Fruit fly (Drosophila melanogaster) whole organism, embryonic: ENCODE results near the gene CG32447.

ENCODE experiments used
- B-H2 ChIP-seq: fragments of 200-800 bp; sonication (Bioruptor generic); optimal IDR thresholded peaks from 2 replicates; lab custom pipeline; 2018; ENCODE audit warnings: missing biosample characterization, mild to moderate bottlenecking, missing genetic modification characterization
- CG1024 ChIP-seq: fragments of 200-800 bp; sonication (Bioruptor generic); IDR thresholded peaks from 2 replicates; pipeline ENCODE4 v1.3.6; 2022; ENCODE audit warnings: missing biosample characterization, missing genetic modification characterization
- CG10654 ChIP-seq: fragments of 200-800 bp; sonication (Bioruptor generic); optimal IDR thresholded peaks from 2 replicates; lab custom pipeline; 2016; ENCODE audit warnings: missing biosample characterization, missing genetic modification characterization
- CG11696 ChIP-seq: fragments of 200-800 bp; sonication (Bioruptor generic); IDR thresholded peaks from 2 replicates; pipeline ENCODE4 v1.3.6; 2022; ENCODE audit warnings: missing biosample characterization, missing genetic modification characterization
- CG13296 ChIP-seq: fragments of 200-800 bp; sonication (Bioruptor generic); optimal IDR thresholded peaks from 3 replicates; lab custom pipeline; 2018; ENCODE audit warnings: missing biosample characterization, mild to moderate bottlenecking, missing genetic modification characterization
- CG14860 ChIP-seq: fragments of 200-800 bp; sonication (Bioruptor generic); IDR thresholded peaks from 3 replicates; pipeline ENCODE4 v1.3.6; 2022; ENCODE audit warnings: missing biosample characterization, missing genetic modification characterization; ENCODE audit not compliant: partially characterized antibody
- CG15011 ChIP-seq: fragments of 200-800 bp; sonication (Bioruptor generic); optimal IDR thresholded peaks from 3 replicates; lab custom pipeline; 2018; ENCODE audit warnings: missing biosample characterization, mild to moderate bottlenecking, missing genetic modification characterization
- CG17361 ChIP-seq: fragments of 200-800 bp; sonication (Bioruptor generic); IDR thresholded peaks from 3 replicates; pipeline ENCODE4 v1.3.6; 2022; ENCODE audit warnings: missing biosample characterization, missing genetic modification characterization
- CG2202 ChIP-seq: fragments of 200-800 bp; sonication (Bioruptor generic); optimal IDR thresholded peaks from 2 replicates; lab custom pipeline; 2018; ENCODE audit warnings: missing biosample characterization, mild to moderate bottlenecking, missing genetic modification characterization
- CG30403 ChIP-seq: fragments of 200-800 bp; sonication (Bioruptor generic); optimal IDR thresholded peaks from 3 replicates; lab custom pipeline; 2016; ENCODE audit warnings: missing biosample characterization, missing genetic modification characterization
- CG30431 ChIP-seq: fragments of 200-800 bp; sonication (Bioruptor generic); optimal IDR thresholded peaks from 2 replicates; lab custom pipeline; 2017; ENCODE audit warnings: missing biosample characterization, missing genetic modification characterization
- CG32772 ChIP-seq: fragments of 200-800 bp; sonication (Bioruptor generic); IDR thresholded peaks from 2 replicates; pipeline ENCODE4 v1.3.6; 2022; ENCODE audit warnings: missing biosample characterization, missing genetic modification characterization
- CG3726 ChIP-seq: fragments of 200-800 bp; sonication (Bioruptor generic); IDR thresholded peaks from 3 replicates; pipeline ENCODE4, ENCODE4 v1.3.6; 2022; ENCODE audit warnings: missing biosample characterization, missing genetic modification characterization
- CG3838 ChIP-seq: fragments of 200-800 bp; sonication (Bioruptor generic); optimal IDR thresholded peaks from 3 replicates; lab custom pipeline; 2016; ENCODE audit warnings: missing biosample characterization, missing genetic modification characterization
- CG43689 ChIP-seq: fragments of 200-800 bp; sonication (Bioruptor generic); IDR thresholded peaks from 2 replicates; pipeline ENCODE4 v1.3.6; 2022; ENCODE audit warnings: missing biosample characterization, missing genetic modification characterization
- CG5953 ChIP-seq: fragments of 200-800 bp; sonication (Bioruptor generic); IDR thresholded peaks from 2 replicates; pipeline ENCODE4 v1.3.6; 2022; ENCODE audit warnings: missing biosample characterization, missing genetic modification characterization
- CG7556 ChIP-seq: fragments of 200-800 bp; sonication (Bioruptor generic); optimal IDR thresholded peaks from 2 replicates; lab custom pipeline; 2017; ENCODE audit warnings: missing biosample characterization, mild to moderate bottlenecking, missing genetic modification characterization
- CG9215 ChIP-seq: fragments of 200-800 bp; sonication (Bioruptor generic); IDR thresholded peaks from 2 replicates; pipeline ENCODE4 v1.3.6; 2022; ENCODE audit warnings: missing biosample characterization, missing genetic modification characterization
- CG9817 ChIP-seq: fragments of 200-800 bp; sonication (Bioruptor generic); optimal IDR thresholded peaks from 2 replicates; lab custom pipeline; 2018; ENCODE audit warnings: missing biosample characterization, mild to moderate bottlenecking, missing genetic modification characterization, moderate library complexity
- Camta ChIP-seq: fragments of 200-800 bp; sonication (Bioruptor generic); optimal IDR thresholded peaks from 2 replicates; lab custom pipeline; 2016; ENCODE audit warnings: missing biosample characterization, missing genetic modification characterization
- D ChIP-seq, 2 experiments: fragments of 200-800 bp in 1 of 2; fragments of >200 bp in 1 of 2; sonication (Bioruptor generic) in 1 of 2; optimal IDR thresholded peaks; 2 replicates in 1 of 2; 3 replicates in 1 of 2; lab custom pipeline; 2017; ENCODE audit warnings: mild to moderate bottlenecking in 1 of 2, missing biosample characterization in 1 of 2, missing genetic modification characterization in 1 of 2, missing genetic modification reagents in 1 of 2
- Dip2 ChIP-seq: fragments of 200-800 bp; sonication (Bioruptor generic); IDR thresholded peaks from 2 replicates; pipeline ENCODE4 v1.3.6; 2022; ENCODE audit warnings: missing biosample characterization, missing genetic modification characterization
- Dip3 ChIP-seq: fragments of 200-800 bp; sonication (Bioruptor generic); optimal IDR thresholded peaks from 3 replicates; lab custom pipeline; 2016; ENCODE audit warnings: missing biosample characterization, missing genetic modification characterization
- Doc3 ChIP-seq: fragments of 200-800 bp; sonication (Bioruptor generic); IDR thresholded peaks from 3 replicates; pipeline ENCODE4 v1.3.6; 2022; ENCODE audit warnings: missing biosample characterization, missing genetic modification characterization; ENCODE audit not compliant: partially characterized antibody
- Eip74EF ChIP-seq, 2 experiments: fragments of 200-800 bp in 1 of 2; fragments of >200 bp in 1 of 2; sonication (Bioruptor generic) in 1 of 2; optimal IDR thresholded peaks; 2 replicates each; lab custom pipeline; 2017 to 2019; ENCODE audit warnings: missing biosample characterization in 2 of 2, missing genetic modification characterization in 2 of 2, mild to moderate bottlenecking in 1 of 2, moderate library complexity in 1 of 2
- Hr3 ChIP-seq: fragments of 200-800 bp; sonication (Bioruptor generic); optimal IDR thresholded peaks from 3 replicates; lab custom pipeline; 2016; ENCODE audit warnings: missing biosample characterization, missing genetic modification characterization
- Lpt ChIP-seq: fragments of >200 bp; optimal IDR thresholded peaks from 2 replicates; lab custom pipeline; 2018; ENCODE audit warnings: missing biosample characterization, missing genetic modification characterization
- Max ChIP-seq: fragments of 200-800 bp; sonication (Bioruptor generic); optimal IDR thresholded peaks from 2 replicates; lab custom pipeline; 2016; ENCODE audit warnings: missing biosample characterization, mild to moderate bottlenecking, missing genetic modification characterization
- Ptx1 ChIP-seq: fragments of 200-800 bp; sonication (Bioruptor generic); IDR thresholded peaks from 2 replicates; pipeline ENCODE4 v1.3.6; 2022; ENCODE audit warnings: missing biosample characterization, missing genetic modification characterization
- Six4 ChIP-seq: fragments of 200-800 bp; sonication (Bioruptor generic); optimal IDR thresholded peaks from 2 replicates; lab custom pipeline; 2016; ENCODE audit warnings: missing biosample characterization, missing genetic modification characterization
- Vsx1 ChIP-seq: fragments of 200-800 bp; sonication (Bioruptor generic); optimal IDR thresholded peaks from 2 replicates; lab custom pipeline; 2017; ENCODE audit warnings: missing biosample characterization, mild to moderate bottlenecking, missing genetic modification characterization, missing genetic modification reagents
- bcd ChIP-seq: fragments of 200-800 bp; sonication (Bioruptor generic); optimal IDR thresholded peaks from 2 replicates; lab custom pipeline; 2017; ENCODE audit warnings: missing biosample characterization, mild to moderate bottlenecking, missing genetic modification characterization
- bigmax ChIP-seq: fragments of 200-800 bp; sonication (Bioruptor generic); optimal IDR thresholded peaks from 2 replicates; lab custom pipeline; 2018; ENCODE audit warnings: missing biosample characterization, mild to moderate bottlenecking, missing genetic modification characterization
- cas ChIP-seq: fragments of 200-800 bp; sonication (Bioruptor generic); IDR thresholded peaks from 2 replicates; pipeline ENCODE4 v1.3.6; 2022; ENCODE audit warnings: missing biosample characterization, missing genetic modification characterization
- chif ChIP-seq, 2 experiments: fragments of 200-800 bp; sonication (Bioruptor generic); optimal IDR thresholded peaks; 3 replicates each; lab custom pipeline; 2016; ENCODE audit warnings: missing biosample characterization in 2 of 2, missing genetic modification characterization in 2 of 2
- crol ChIP-seq: fragments of 200-800 bp; sonication (Bioruptor generic); IDR thresholded peaks from 2 replicates; pipeline ENCODE4 v1.3.6; 2022; ENCODE audit warnings: missing biosample characterization, missing genetic modification characterization
- esg ChIP-seq: fragments of 200-800 bp; sonication (Bioruptor generic); conservative IDR thresholded peaks from 2 replicates; pipeline ENCODE4 v1.3.6; 2022; ENCODE audit warnings: missing biosample characterization, missing genetic modification characterization
- exex ChIP-seq: fragments of 200-800 bp; sonication (Bioruptor generic); optimal IDR thresholded peaks from 4 replicates; lab custom pipeline; 2018; ENCODE audit warnings: missing biosample characterization, mild to moderate bottlenecking, missing genetic modification characterization, moderate library complexity
- fd3F ChIP-seq: fragments of 200-800 bp; sonication (Bioruptor generic); optimal IDR thresholded peaks from 2 replicates; lab custom pipeline; 2018; ENCODE audit warnings: missing biosample characterization, mild to moderate bottlenecking, missing genetic modification characterization, moderate library complexity
- fu2 ChIP-seq: fragments of 200-800 bp; sonication (Bioruptor generic); optimal IDR thresholded peaks from 2 replicates; lab custom pipeline; 2016; ENCODE audit warnings: missing biosample characterization, missing genetic modification characterization
- gem ChIP-seq: fragments of 200-800 bp; sonication (Bioruptor generic); optimal IDR thresholded peaks from 2 replicates; lab custom pipeline; 2019; ENCODE audit warnings: missing biosample characterization, mild to moderate bottlenecking, missing genetic modification characterization, moderate library complexity
- lola ChIP-seq, 3 experiments: fragments of >200 bp in 2 of 3; fragments of 200-800 bp in 1 of 3; sonication (Bioruptor generic) in 1 of 3; optimal IDR thresholded peaks; 2 replicates each; lab custom pipeline; 2017 to 2019; ENCODE audit warnings: missing biosample characterization in 3 of 3, missing genetic modification characterization in 3 of 3, mild to moderate bottlenecking in 1 of 3, moderate library complexity in 1 of 3
- mam ChIP-seq: fragments of 200-800 bp; sonication (Bioruptor generic); optimal IDR thresholded peaks from 3 replicates; lab custom pipeline; 2016; ENCODE audit warnings: missing biosample characterization, missing genetic modification characterization
- nerfin-2 ChIP-seq: fragments of 200-800 bp; sonication (Bioruptor generic); IDR thresholded peaks from 2 replicates; pipeline ENCODE4 v1.3.6; 2022; ENCODE audit warnings: missing biosample characterization, missing genetic modification characterization; ENCODE audit not compliant: partially characterized antibody
- phol ChIP-seq: fragments of 200-800 bp; sonication (Bioruptor generic); optimal IDR thresholded peaks from 3 replicates; lab custom pipeline; 2018; ENCODE audit warnings: missing biosample characterization, mild to moderate bottlenecking, missing genetic modification characterization, moderate library complexity
- tgo ChIP-seq: fragments of 200-800 bp; sonication (Bioruptor generic); IDR thresholded peaks from 3 replicates; pipeline ENCODE4 v1.3.6; 2022; ENCODE audit warnings: missing biosample characterization, missing genetic modification characterization
- tna ChIP-seq: fragments of 200-800 bp; sonication (Bioruptor generic); IDR thresholded peaks from 2 replicates; pipeline ENCODE4 v1.3.6; 2022; ENCODE audit warnings: missing biosample characterization, missing genetic modification characterization; ENCODE audit not compliant: partially characterized antibody
- toy ChIP-seq: fragments of 200-800 bp; sonication (Bioruptor generic); IDR thresholded peaks from 2 replicates; pipeline ENCODE4 v1.3.6; 2022; ENCODE audit warnings: missing biosample characterization, missing genetic modification characterization
- usp ChIP-seq: fragments of >200 bp; optimal IDR thresholded peaks from 2 replicates; lab custom pipeline; 2017; ENCODE audit warnings: missing biosample characterization, missing genetic modification characterization
- wek ChIP-seq: fragments of 200-800 bp; sonication (Bioruptor generic); optimal IDR thresholded peaks from 3 replicates; lab custom pipeline; 2018; ENCODE audit warnings: missing biosample characterization, mild to moderate bottlenecking, missing genetic modification characterization, moderate library complexity

Gene CG32447

dm6 chr3L:21652768-21653167 is 53.4 kb downstream of the CG32447 start (continued):
- TF ChIP-seq CG13296 (GFP tag; lab: Kevin White, UChicago) (no peak), exex (tag; lab: Kevin White, UChicago) (no peak), fu2 (GFP tag; lab: Kevin White, UChicago) (peak; percentile 34), bcd (GFP tag; lab: Kevin White, UChicago) (peak; percentile 68), CG30403 (GFP tag; lab: Kevin White, UChicago) (peak; percentile 80), nerfin-2 (GFP tag; lab: Robert Waterston, UW) (no peak), tna (GFP tag; lab: Robert Waterston, UW) (no peak), CG3838 (GFP tag; lab: Kevin White, UChicago) (peak; percentile 23), usp (GFP tag; lab: Kevin White, UChicago) (no peak), CG15011 (GFP tag; lab: Kevin White, UChicago) (no peak), toy (GFP tag; lab: Robert Waterston, UW) (no peak), D (optimal IDR thresholded peaks at IDR 0.05; lab: Kevin White, UChicago) (no peak), D (GFP tag; optimal IDR thresholded peaks at IDR 0.05; lab: Kevin White, UChicago) (peak; percentile 4), CG7556 (GFP tag; lab: Kevin White, UChicago) (peak; percentile 19), CG3726 (GFP tag; lab: Robert Waterston, UW) (no peak), wek (GFP tag; lab: Kevin White, UChicago) (no peak), mam (GFP tag; lab: Kevin White, UChicago) (peak; percentile 66), CG1024 (GFP tag; lab: Robert Waterston, UW) (0 out of 2 replicates have a peak, but pooled peaks have one; percentile 24), Hr3 (GFP tag; lab: Kevin White, UChicago) (peak; percentile 81), Lpt (GFP tag; lab: Kevin White, UChicago) (no peak), cas (no peak), Dip3 (GFP tag; lab: Kevin White, UChicago) (no peak), CG9215 (no peak; the same call in 1 of the 2 replicates), CG30431 (GFP tag; lab: Kevin White, UChicago) (peak; percentile 53), CG10654 (GFP tag; lab: Kevin White, UChicago) (peak; percentile 72), esg (GFP tag; lab: Robert Waterston, UW) (no peak), chif (GFP tag; optimal IDR thresholded peaks at IDR 0.05; lab: Kevin White, UChicago) (peak; percentile 54 to 91), tgo (GFP tag; lab: Robert Waterston, UW) (peak; percentile 68), Vsx1 (GFP tag; lab: Kevin White, UChicago) (no peak), Ptx1 (GFP tag; lab: Robert Waterston, UW) (peak; percentile 82), CG17361 (GFP tag; lab: Robert Waterston, UW) (peak; percentile 68), lola (GFP tag; optimal IDR thresholded peaks at IDR 0.05; lab: Kevin White, UChicago) (peak in 1 of 3 experiments; percentile 26), CG32772 (GFP tag; lab: Robert Waterston, UW) (peak; percentile 76), bigmax (GFP tag; lab: Kevin White, UChicago) (peak; percentile 76), fd3F (peak; percentile 52), CG43689 (no peak), gem (tag; lab: Kevin White, UChicago) (peak; percentile 76), phol (tag; lab: Kevin White, UChicago) (peak; percentile 65), crol (GFP tag; lab: Robert Waterston, UW) (no peak), CG2202 (no peak), CG14860 (GFP tag; lab: Robert Waterston, UW) (no peak), Six4 (GFP tag; lab: Kevin White, UChicago) (peak; percentile 59), B-H2 (GFP tag; lab: Kevin White, UChicago) (peak; percentile 59), CG5953 (peak; percentile 7; the same call in 1 of the 2 replicates), CG11696 (GFP tag; lab: Robert Waterston, UW) (no peak), CG9817 (tag; lab: Kevin White, UChicago) (peak; percentile 83), Eip74EF (GFP tag; optimal IDR thresholded peaks at IDR 0.05; lab: Kevin White, UChicago) (no peak), Dip2 (GFP tag; lab: Robert Waterston, UW) (peak; percentile 91), Doc3 (no peak), Max (GFP tag; lab: Kevin White, UChicago) (no peak), Camta (peak; percentile 65)
